Fruit fly (Drosophila melanogaster) whole organism, embryonic: ENCODE measurements around the gene Sf3b2.

Experiments
- Adf1 ChIP-seq: fragments of 200-800 bp; sonication (Bioruptor generic); IDR thresholded peaks from 2 replicates; pipeline ENCODE4 v1.3.6; 2022; ENCODE audit warnings: missing biosample characterization, missing genetic modification characterization
- BEAF-32 ChIP-seq: fragments of 200-800 bp; sonication (Bioruptor generic); optimal IDR thresholded peaks from 3 replicates; lab custom pipeline; 2017; ENCODE audit warnings: missing biosample characterization, missing genetic modification characterization, mild to moderate bottlenecking, moderate library complexity, missing genetic modification reagents
- CG11560 ChIP-seq: fragments of 200-800 bp; sonication (Bioruptor generic); IDR thresholded peaks from 3 replicates; pipeline ENCODE4 v1.3.6; 2022; ENCODE audit warnings: missing biosample characterization, missing genetic modification characterization
- CG12219 ChIP-seq: fragments of 200-800 bp; sonication (Bioruptor generic); optimal IDR thresholded peaks from 3 replicates; lab custom pipeline; 2018; ENCODE audit warnings: missing biosample characterization, mild to moderate bottlenecking, missing genetic modification characterization
- CG12236 ChIP-seq: fragments of 200-800 bp; sonication (Bioruptor generic); optimal IDR thresholded peaks from 2 replicates; lab custom pipeline; 2016; ENCODE audit warnings: missing biosample characterization, missing genetic modification characterization
- CG12659 ChIP-seq: fragments of 200-800 bp; sonication (Bioruptor generic); optimal IDR thresholded peaks from 3 replicates; lab custom pipeline; 2017; ENCODE audit warnings: mild to moderate bottlenecking, missing biosample characterization, missing genetic modification reagents, missing genetic modification characterization
- CG14710 ChIP-seq: fragments of 200-800 bp; sonication (Bioruptor generic); optimal IDR thresholded peaks from 3 replicates; lab custom pipeline; 2019; ENCODE audit warnings: missing biosample characterization, mild to moderate bottlenecking, missing genetic modification characterization, moderate library complexity
- CG14860 ChIP-seq: fragments of 200-800 bp; sonication (Bioruptor generic); IDR thresholded peaks from 3 replicates; pipeline ENCODE4 v1.3.6; 2022; ENCODE audit warnings: missing biosample characterization, missing genetic modification characterization; ENCODE audit not compliant: partially characterized antibody
- CG15479 ChIP-seq: fragments of 200-800 bp; sonication (Bioruptor generic); optimal IDR thresholded peaks from 3 replicates; lab custom pipeline; 2019; ENCODE audit warnings: missing biosample characterization, mild to moderate bottlenecking, missing genetic modification characterization, moderate library complexity
- CG16813 ChIP-seq: fragments of 200-800 bp; sonication (Bioruptor generic); IDR thresholded peaks from 3 replicates; pipeline ENCODE4 v1.3.6; 2022; ENCODE audit warnings: missing biosample characterization, missing genetic modification characterization; ENCODE audit not compliant: partially characterized antibody
- CG17186 ChIP-seq: fragments of 200-800 bp; sonication (Bioruptor generic); optimal IDR thresholded peaks from 3 replicates; lab custom pipeline; 2017; ENCODE audit warnings: missing biosample characterization, missing genetic modification reagents, missing genetic modification characterization
- CG17361 ChIP-seq: fragments of 200-800 bp; sonication (Bioruptor generic); IDR thresholded peaks from 3 replicates; pipeline ENCODE4 v1.3.6; 2022; ENCODE audit warnings: missing biosample characterization, missing genetic modification characterization
- CG17912 ChIP-seq: fragments of 200-800 bp; sonication (Bioruptor generic); optimal IDR thresholded peaks from 2 replicates; lab custom pipeline; 2018; ENCODE audit warnings: missing biosample characterization, mild to moderate bottlenecking, missing genetic modification characterization
- CG18262 ChIP-seq: fragments of 200-800 bp; optimal IDR thresholded peaks from 3 replicates; lab custom pipeline; 2019; ENCODE audit warnings: missing biosample characterization, mild to moderate bottlenecking, missing genetic modification characterization, moderate library complexity
- CG2116 ChIP-seq: fragments of 200-800 bp; sonication (Bioruptor generic); optimal IDR thresholded peaks from 3 replicates; lab custom pipeline; 2018; ENCODE audit warnings: missing biosample characterization, mild to moderate bottlenecking, missing genetic modification characterization
- CG30431 ChIP-seq: fragments of 200-800 bp; sonication (Bioruptor generic); optimal IDR thresholded peaks from 2 replicates; lab custom pipeline; 2017; ENCODE audit warnings: missing biosample characterization, missing genetic modification characterization
- CG6791 ChIP-seq: fragments of 200-800 bp; sonication (Bioruptor generic); IDR thresholded peaks from 3 replicates; pipeline ENCODE4 v1.3.6; 2022; ENCODE audit warnings: missing biosample characterization, missing genetic modification characterization; ENCODE audit not compliant: partially characterized antibody
- CG8089 ChIP-seq: fragments of 200-800 bp; sonication (Bioruptor generic); optimal IDR thresholded peaks from 3 replicates; lab custom pipeline; 2016; ENCODE audit warnings: missing biosample characterization, missing genetic modification characterization
- CG9817 ChIP-seq: fragments of 200-800 bp; sonication (Bioruptor generic); optimal IDR thresholded peaks from 2 replicates; lab custom pipeline; 2018; ENCODE audit warnings: missing biosample characterization, mild to moderate bottlenecking, missing genetic modification characterization, moderate library complexity
- CHES-1-like ChIP-seq: fragments of 200-800 bp; sonication (Bioruptor generic); optimal IDR thresholded peaks from 2 replicates; lab custom pipeline; 2016; ENCODE audit warnings: missing biosample characterization, missing genetic modification characterization
- Dip3 ChIP-seq: fragments of 200-800 bp; sonication (Bioruptor generic); optimal IDR thresholded peaks from 3 replicates; lab custom pipeline; 2016; ENCODE audit warnings: missing biosample characterization, missing genetic modification characterization
- Doc3 ChIP-seq: fragments of 200-800 bp; sonication (Bioruptor generic); IDR thresholded peaks from 3 replicates; pipeline ENCODE4 v1.3.6; 2022; ENCODE audit warnings: missing biosample characterization, missing genetic modification characterization; ENCODE audit not compliant: partially characterized antibody
- Dp ChIP-seq: fragments of 200-800 bp; sonication (Bioruptor generic); optimal IDR thresholded peaks from 2 replicates; lab custom pipeline; 2018; ENCODE audit warnings: missing biosample characterization, mild to moderate bottlenecking, missing genetic modification characterization, moderate library complexity
- Dref ChIP-seq: fragments of 200-800 bp; sonication (Bioruptor generic); IDR thresholded peaks from 2 replicates; pipeline ENCODE4 v1.3.6; 2022; ENCODE audit warnings: missing biosample characterization, missing genetic modification characterization
- HmgZ ChIP-seq: fragments of 200-800 bp; sonication (Bioruptor generic); optimal IDR thresholded peaks from 2 replicates; lab custom pipeline; 2018; ENCODE audit warnings: missing biosample characterization, mild to moderate bottlenecking, missing genetic modification characterization
- Lpt ChIP-seq: fragments of >200 bp; optimal IDR thresholded peaks from 2 replicates; lab custom pipeline; 2018; ENCODE audit warnings: missing biosample characterization, missing genetic modification characterization
- Med ChIP-seq: fragments of 200-800 bp; sonication (Bioruptor generic); peaks from one replicate; lab custom pipeline; 2016; ENCODE audit warnings: missing biosample characterization, missing genetic modification characterization, mild to moderate bottlenecking, inconsistent platforms, moderate library complexity
- Myb ChIP-seq: fragments of 200-800 bp; sonication (Bioruptor generic); optimal IDR thresholded peaks from 2 replicates; lab custom pipeline; 2016; ENCODE audit warnings: missing biosample characterization, missing genetic modification characterization
- NFAT ChIP-seq: fragments of 200-800 bp; sonication (Bioruptor generic); IDR thresholded peaks from 2 replicates; pipeline ENCODE4 v1.3.6; 2022; ENCODE audit warnings: missing biosample characterization, missing genetic modification characterization
- Scr ChIP-seq: fragments of 200-800 bp; sonication (Bioruptor generic); IDR thresholded peaks from 2 replicates; pipeline ENCODE4 v1.3.6; 2022; ENCODE audit warnings: missing biosample characterization, missing genetic modification characterization; ENCODE audit not compliant: partially characterized antibody
- Sin3A ChIP-seq: fragments of >200 bp; optimal IDR thresholded peaks from 2 replicates; lab custom pipeline; 2018
- YL-1 ChIP-seq: fragments of 200-800 bp; sonication (Bioruptor generic); optimal IDR thresholded peaks from 3 replicates; lab custom pipeline; 2017; ENCODE audit warnings: missing biosample characterization, mild to moderate bottlenecking, missing genetic modification characterization
- amos ChIP-seq: fragments of 200-800 bp; sonication (Bioruptor generic); IDR thresholded peaks from 2 replicates; pipeline ENCODE4 v1.3.6; 2022; ENCODE audit warnings: missing biosample characterization, missing genetic modification characterization; ENCODE audit not compliant: partially characterized antibody
- ato ChIP-seq: fragments of 200-800 bp; sonication (Bioruptor generic); IDR thresholded peaks from 2 replicates; pipeline ENCODE4 v1.3.6; 2022; ENCODE audit warnings: missing biosample characterization, missing genetic modification characterization; ENCODE audit not compliant: partially characterized antibody
- chinmo ChIP-seq: fragments of 200-800 bp; sonication (Bioruptor generic); IDR thresholded peaks from 4 replicates; pipeline ENCODE4 v1.3.6; 2022; ENCODE audit warnings: missing biosample characterization, missing genetic modification characterization; ENCODE audit not compliant: partially characterized antibody
- crp ChIP-seq, 2 experiments: fragments of 200-800 bp; sonication (Bioruptor generic); optimal IDR thresholded peaks; 2 replicates in 1 of 2; 3 replicates in 1 of 2; lab custom pipeline; 2017; ENCODE audit warnings: missing biosample characterization in 2 of 2, missing genetic modification characterization in 2 of 2, mild to moderate bottlenecking in 1 of 2, moderate library complexity in 1 of 2
- eve ChIP-seq, 2 experiments: fragments of >200 bp; optimal IDR thresholded peaks; 2 replicates each; lab custom pipeline; 2017; ENCODE audit warnings: missing biosample characterization in 2 of 2, missing genetic modification characterization in 2 of 2
- gce ChIP-seq: fragments of 200-800 bp; sonication (Bioruptor generic); IDR thresholded peaks from 3 replicates; pipeline ENCODE4 v1.3.6; 2022; ENCODE audit warnings: missing biosample characterization, missing genetic modification characterization
- hbn ChIP-seq: fragments of 200-800 bp; sonication (Bioruptor generic); IDR thresholded peaks from 2 replicates; pipeline ENCODE4 v1.3.6; 2022; ENCODE audit warnings: missing biosample characterization, missing genetic modification characterization; ENCODE audit not compliant: partially characterized antibody
- ken ChIP-seq: fragments of 200-800 bp; sonication (Bioruptor generic); IDR thresholded peaks from 3 replicates; pipeline ENCODE4 v1.3.6; 2022; ENCODE audit warnings: missing biosample characterization, missing genetic modification characterization
- knrl ChIP-seq: fragments of 200-800 bp; sonication (Bioruptor generic); IDR thresholded peaks from 3 replicates; pipeline ENCODE4 v1.3.6; 2022; ENCODE audit warnings: missing biosample characterization, missing genetic modification characterization; ENCODE audit not compliant: partially characterized antibody
- nerfin-2 ChIP-seq: fragments of 200-800 bp; sonication (Bioruptor generic); IDR thresholded peaks from 2 replicates; pipeline ENCODE4 v1.3.6; 2022; ENCODE audit warnings: missing biosample characterization, missing genetic modification characterization; ENCODE audit not compliant: partially characterized antibody
- pfk ChIP-seq: fragments of 200-800 bp; sonication (Bioruptor generic); optimal IDR thresholded peaks from 2 replicates; lab custom pipeline; 2018; ENCODE audit warnings: missing biosample characterization, mild to moderate bottlenecking, missing genetic modification characterization, moderate library complexity
- pzg ChIP-seq: fragments of 200-800 bp; sonication (Bioruptor generic); optimal IDR thresholded peaks from 3 replicates; lab custom pipeline; 2018; ENCODE audit warnings: missing biosample characterization, mild to moderate bottlenecking, missing genetic modification characterization, moderate library complexity
- slbo ChIP-seq: fragments of 200-800 bp; sonication (Bioruptor generic); IDR thresholded peaks from 2 replicates; pipeline ENCODE4 v1.3.6; 2022; ENCODE audit warnings: missing biosample characterization, missing genetic modification characterization
- stwl ChIP-seq: fragments of 200-800 bp; sonication (Bioruptor generic); optimal IDR thresholded peaks from 3 replicates; lab custom pipeline; 2018; ENCODE audit warnings: missing biosample characterization, mild to moderate bottlenecking, missing genetic modification characterization, moderate library complexity
- tna ChIP-seq: fragments of 200-800 bp; sonication (Bioruptor generic); IDR thresholded peaks from 2 replicates; pipeline ENCODE4 v1.3.6; 2022; ENCODE audit warnings: missing biosample characterization, missing genetic modification characterization; ENCODE audit not compliant: partially characterized antibody
- unpg ChIP-seq: fragments of 200-800 bp; sonication (Bioruptor generic); optimal IDR thresholded peaks from 3 replicates; lab custom pipeline; 2018; ENCODE audit warnings: missing biosample characterization, mild to moderate bottlenecking, missing genetic modification characterization, moderate library complexity
- z ChIP-seq: fragments of 200-800 bp; sonication (Bioruptor generic); IDR thresholded peaks from 3 replicates; pipeline ENCODE4 v1.3.6; 2022; ENCODE audit warnings: missing biosample characterization, missing genetic modification characterization

Sf3b2 gene

DNA sequence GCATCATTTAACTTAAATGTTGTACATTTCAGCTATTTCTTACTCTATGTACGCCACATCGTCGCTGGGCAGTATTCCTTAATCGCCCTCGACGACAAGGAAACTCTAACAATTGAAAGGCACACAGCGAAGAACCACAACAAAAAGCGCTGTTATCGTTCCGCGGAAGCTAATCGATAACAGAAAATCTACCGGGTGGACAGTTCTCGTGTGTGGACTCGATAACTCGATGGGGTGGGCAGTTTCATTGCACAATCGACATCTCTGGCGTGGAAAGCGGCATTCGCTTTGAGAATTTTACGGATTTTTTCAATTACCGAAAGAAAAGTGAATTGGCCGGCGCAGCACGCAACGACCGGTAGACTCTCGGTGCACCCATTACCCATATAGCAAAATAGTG lies 6.0 kb downstream of the Sf3b2 start, which contains the start of the genes alpha4GT1 and Prp40 (continued):
- peak; percentile 64 for TF ChIP-seq BEAF-32 (GFP tag; lab: Kevin White, UChicago)
- peak; percentile 94 for TF ChIP-seq ato (GFP tag; lab: Robert Waterston, UW)
- TF ChIP-seq CG8089 (GFP tag; lab: Kevin White, UChicago) = no peak
- peak; percentile 99 for TF ChIP-seq Dref (GFP tag; lab: Robert Waterston, UW)
- TF ChIP-seq CG2116 (GFP tag; lab: Kevin White, UChicago) = peak; percentile 75
- no peak for TF ChIP-seq eve (GFP tag; optimal IDR thresholded peaks at IDR 0.05; lab: Kevin White, UChicago)
- peak; percentile 91 for TF ChIP-seq CG6791 (GFP tag; lab: Robert Waterston, UW)
- TF ChIP-seq CG12236 (GFP tag; lab: Kevin White, UChicago) = no peak
- TF ChIP-seq CG18262 (tag; lab: Kevin White, UChicago) = no peak
- TF ChIP-seq CG16813 = peak; percentile 81
- peak; percentile 81 for TF ChIP-seq pzg (GFP tag; lab: Kevin White, UChicago)
- TF ChIP-seq tna (GFP tag; lab: Robert Waterston, UW) = peak; percentile 91
- no peak for TF ChIP-seq CG17912 (GFP tag; lab: Kevin White, UChicago)
- TF ChIP-seq Doc3 (GFP tag; lab: Robert Waterston, UW) = peak; percentile 64; the same call in 2 of the 3 replicates
- TF ChIP-seq stwl (tag; lab: Kevin White, UChicago) = peak; percentile 72
- no peak for TF ChIP-seq CG9817 (tag; lab: Kevin White, UChicago)
- TF ChIP-seq Scr (GFP tag; lab: Robert Waterston, UW) = peak; percentile 73
- peak; percentile 84 for TF ChIP-seq nerfin-2 (GFP tag; lab: Robert Waterston, UW)
- peak; percentile 80 for TF ChIP-seq amos
- no peak for TF ChIP-seq gce (GFP tag; lab: Robert Waterston, UW)
- no peak for TF ChIP-seq CG14710 (tag; lab: Kevin White, UChicago)
- peak; percentile 45 for TF ChIP-seq Sin3A
- peak; percentile 49 for TF ChIP-seq HmgZ
- peak; percentile 71 for TF ChIP-seq hbn (GFP tag; lab: Robert Waterston, UW)
- TF ChIP-seq NFAT (GFP tag; lab: Robert Waterston, UW) = 0 out of 2 replicates have a peak, but pooled peaks have one; percentile 15
- peak; percentile 30 for TF ChIP-seq CHES-1-like (GFP tag; lab: Kevin White, UChicago)
- TF ChIP-seq Myb (GFP tag; lab: Kevin White, UChicago) = peak; percentile 43
- no peak for TF ChIP-seq CG17361 (GFP tag; lab: Robert Waterston, UW)
- peak; percentile 86 for TF ChIP-seq CG11560 (tag; lab: Robert Waterston, UW)
- TF ChIP-seq knrl = peak; percentile 67; the same call in 2 of the 3 replicates
- peak; percentile 39 for TF ChIP-seq Med (GFP tag; lab: Kevin White, UChicago)
- no peak for TF ChIP-seq CG30431 (GFP tag; lab: Kevin White, UChicago)
- TF ChIP-seq CG17186 (GFP tag; lab: Kevin White, UChicago) = peak; percentile 73
- no peak for TF ChIP-seq Dip3 (GFP tag; lab: Kevin White, UChicago)
- TF ChIP-seq CG12659 (GFP tag; lab: Kevin White, UChicago) = peak; percentile 54
- peak in 1 of 2 experiments; percentile 19 for TF ChIP-seq crp (GFP tag; optimal IDR thresholded peaks at IDR 0.05; lab: Kevin White, UChicago)
- TF ChIP-seq CG15479 (GFP tag; lab: Kevin White, UChicago) = peak; percentile 20
- no peak for TF ChIP-seq ken
- TF ChIP-seq CG14860 (GFP tag; lab: Robert Waterston, UW) = peak; percentile 80
- no peak for TF ChIP-seq unpg
- TF ChIP-seq slbo (GFP tag; lab: Robert Waterston, UW) = no peak
- no peak for TF ChIP-seq CG12219 (GFP tag; lab: Kevin White, UChicago)
- peak; percentile 39 for TF ChIP-seq pfk (GFP tag; lab: Kevin White, UChicago)
- no peak for TF ChIP-seq z
- TF ChIP-seq Lpt = no peak
- peak; percentile 95 for TF ChIP-seq chinmo (GFP tag; lab: Robert Waterston, UW)
- TF ChIP-seq Adf1 (GFP tag; lab: Robert Waterston, UW) = no peak
- peak; percentile 53 for TF ChIP-seq Dp (GFP tag; lab: Kevin White, UChicago)
- peak; percentile 62 for TF ChIP-seq YL-1 (GFP tag; lab: Kevin White, UChicago)
